Worm (Caenorhabditis elegans) whole organism, mixed stage, embryonic: Measurements from ENCODE around the gene col-148.

Experiments
- elt-1 ChIP-seq: sonication (generic microtip); optimal IDR thresholded peaks from 2 replicates; lab custom pipeline; 2017; ENCODE audit warnings: missing genetic modification characterization, mild to moderate bottlenecking, missing compliant biosample characterization, antibody characterized with exemption, moderate library complexity, borderline replicate concordance; ENCODE audit not compliant: insufficient read depth
- elt-3 ChIP-seq: fragments of 150-350 bp; optimal IDR thresholded peaks from 2 replicates; lab custom pipeline; 2014; ENCODE audit warnings: missing biosample characterization, missing genetic modification characterization
- lsy-2 ChIP-seq: fragments of 150-350 bp; optimal IDR thresholded peaks from 2 replicates; lab custom pipeline; 2014; ENCODE audit warnings: missing biosample characterization, missing genetic modification characterization
- sptf-1 ChIP-seq: sonication (generic microtip); optimal IDR thresholded peaks from 2 replicates; lab custom pipeline; 2017; ENCODE audit warnings: mild to moderate bottlenecking, missing genetic modification characterization, moderate library complexity, missing compliant biosample characterization
- unc-39 ChIP-seq: fragments of 150-350 bp; optimal IDR thresholded peaks from 2 replicates; lab custom pipeline; 2014; ENCODE audit warnings: missing biosample characterization, missing genetic modification characterization
- unc-62 ChIP-seq: fragments of 150-350 bp; optimal IDR thresholded peaks from 2 replicates; lab custom pipeline; 2014; ENCODE audit warnings: missing biosample characterization, missing genetic modification reagents, missing genetic modification characterization

DNA sequence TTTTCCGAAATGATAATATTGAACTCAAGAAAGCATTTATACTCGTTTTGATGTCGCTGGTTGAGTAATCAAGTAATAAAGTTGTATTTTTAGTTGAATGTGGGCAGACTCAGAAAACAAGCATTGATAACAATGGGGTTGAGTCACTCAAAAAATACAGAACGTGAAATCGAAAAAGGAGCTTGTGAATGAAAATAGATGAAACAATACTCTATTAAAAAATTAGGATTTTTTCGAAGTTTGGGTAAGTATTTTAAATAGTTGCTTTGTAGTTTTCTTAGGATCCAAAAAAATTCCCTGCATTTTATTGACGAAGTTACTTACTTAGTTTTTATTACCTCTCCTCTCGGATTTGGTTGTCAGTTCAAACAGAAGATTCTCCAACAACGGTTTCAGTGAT, 41.9 kb downstream of the col-148 start, which contains the start of gene lys-3:
- no peak for TF ChIP-seq unc-39 (tag; lab: Kevin White, UChicago)
- no peak for TF ChIP-seq lsy-2 (tag; lab: Kevin White, UChicago)
- no peak for TF ChIP-seq sptf-1 (tag; lab: Kevin White, UChicago)
- TF ChIP-seq elt-1 = no peak
- no peak for TF ChIP-seq elt-3 (tag; lab: Kevin White, UChicago)
- no peak for TF ChIP-seq unc-62 (GFP tag; lab: Kevin White, UChicago)
